Worm (Caenorhabditis elegans) whole organism, L2 larva: ENCODE data around the gene ins-14.

Source experiments
- C34F6.9 ChIP-seq: fragments of 150-350 bp; optimal IDR thresholded peaks from 2 replicates; lab custom pipeline; 2014; ENCODE audit warnings: missing biosample characterization, missing genetic modification characterization
- F13H6.1 ChIP-seq: sonication (generic microtip); optimal IDR thresholded peaks from 2 replicates; lab custom pipeline; 2016; ENCODE audit warnings: missing genetic modification characterization, missing compliant biosample characterization
- R02D3.7 ChIP-seq: fragments of 150-350 bp; optimal IDR thresholded peaks from 2 replicates; lab custom pipeline; 2014; ENCODE audit warnings: missing biosample characterization, missing genetic modification characterization
- alr-1 ChIP-seq: fragments of 150-350 bp; optimal IDR thresholded peaks from 2 replicates; lab custom pipeline; 2014; ENCODE audit warnings: missing biosample characterization, missing genetic modification characterization
- aly-2 ChIP-seq: fragments of 150-350 bp; optimal IDR thresholded peaks from 2 replicates; lab custom pipeline; 2014; ENCODE audit warnings: missing biosample characterization, missing genetic modification characterization
- blmp-1 ChIP-seq: sonication (generic microtip); optimal IDR thresholded peaks from 2 replicates; lab custom pipeline; 2017; ENCODE audit warnings: missing genetic modification characterization, mild to moderate bottlenecking, missing compliant biosample characterization, antibody characterized with exemption, moderate library complexity; ENCODE audit not compliant: insufficient read depth
- ceh-16 ChIP-seq: fragments of 150-350 bp; optimal IDR thresholded peaks from 2 replicates; lab custom pipeline; 2014; ENCODE audit warnings: missing biosample characterization, missing genetic modification characterization
- ceh-82 ChIP-seq: fragments of 150-350 bp; optimal IDR thresholded peaks from 2 replicates; lab custom pipeline; 2014; ENCODE audit warnings: missing biosample characterization, missing genetic modification characterization
- crh-2 ChIP-seq: sonication (generic microtip); optimal IDR thresholded peaks from 2 replicates; lab custom pipeline; 2017; ENCODE audit warnings: missing biosample characterization, missing genetic modification characterization
- dmd-4 ChIP-seq: sonication (generic microtip); optimal IDR thresholded peaks from 2 replicates; lab custom pipeline; 2017; ENCODE audit warnings: missing biosample characterization, missing genetic modification characterization
- egl-27 ChIP-seq: sonication (generic microtip); optimal IDR thresholded peaks from 3 replicates; lab custom pipeline; 2017; ENCODE audit warnings: missing biosample characterization, missing genetic modification reagents, missing genetic modification characterization
- elt-1 ChIP-seq: fragments of 150-350 bp; optimal IDR thresholded peaks from 2 replicates; lab custom pipeline; 2014; ENCODE audit warnings: missing biosample characterization, missing genetic modification characterization
- elt-3 ChIP-seq: sonication (generic microtip); optimal IDR thresholded peaks from 2 replicates; lab custom pipeline; 2017; ENCODE audit warnings: missing biosample characterization, missing genetic modification characterization
- fos-1 ChIP-seq: fragments of 150-350 bp; optimal IDR thresholded peaks from 2 replicates; lab custom pipeline; 2014; ENCODE audit warnings: missing biosample characterization, missing genetic modification characterization
- gmeb-1 ChIP-seq: fragments of 150-350 bp; optimal IDR thresholded peaks from 2 replicates; lab custom pipeline; 2014; ENCODE audit warnings: missing biosample characterization, missing genetic modification characterization
- lin-11 ChIP-seq: fragments of 150-350 bp; sonication (generic microtip); optimal IDR thresholded peaks from 2 replicates; lab custom pipeline; 2014; ENCODE audit warnings: missing biosample characterization, missing genetic modification characterization, inconsistent platforms, mixed read lengths
- lin-39 ChIP-seq: fragments of 150-350 bp; optimal IDR thresholded peaks from 2 replicates; lab custom pipeline; 2014; ENCODE audit warnings: missing biosample characterization, missing genetic modification reagents, missing genetic modification characterization
- lsy-2 ChIP-seq, 2 experiments: fragments of 150-350 bp in 1 of 2; sonication (generic microtip) in 1 of 2; optimal IDR thresholded peaks; 2 replicates each; lab custom pipeline; 2014 to 2017; ENCODE audit warnings: missing biosample characterization in 2 of 2, missing genetic modification characterization in 2 of 2
- mab-5 ChIP-seq: fragments of 150-350 bp; optimal IDR thresholded peaks from 2 replicates; lab custom pipeline; 2014; ENCODE audit warnings: missing biosample characterization, missing genetic modification characterization
- mbf-1 ChIP-seq: sonication (generic microtip); optimal IDR thresholded peaks from 2 replicates; lab custom pipeline; 2017; ENCODE audit warnings: missing biosample characterization, missing genetic modification characterization
- mdl-1 ChIP-seq, 2 experiments: fragments of 150-350 bp in 1 of 2; sonication (generic microtip) in 1 of 2; optimal IDR thresholded peaks; 2 replicates each; lab custom pipeline; 2017; ENCODE audit warnings: missing biosample characterization in 2 of 2, missing genetic modification characterization in 2 of 2
- nhr-11 ChIP-seq: fragments of 150-350 bp; optimal IDR thresholded peaks from 2 replicates; lab custom pipeline; 2014; ENCODE audit warnings: missing biosample characterization, missing genetic modification characterization
- nhr-12 ChIP-seq: fragments of 150-350 bp; optimal IDR thresholded peaks from 2 replicates; lab custom pipeline; 2014; ENCODE audit warnings: missing biosample characterization, missing genetic modification characterization
- nhr-129 ChIP-seq: fragments of 150-350 bp; optimal IDR thresholded peaks from 2 replicates; lab custom pipeline; 2014; ENCODE audit warnings: missing biosample characterization, missing genetic modification characterization
- nhr-21 ChIP-seq: fragments of 150-350 bp; optimal IDR thresholded peaks from 2 replicates; lab custom pipeline; 2014; ENCODE audit warnings: missing biosample characterization, missing genetic modification characterization
- nhr-23 ChIP-seq: fragments of 150-350 bp; optimal IDR thresholded peaks from 2 replicates; lab custom pipeline; 2014; ENCODE audit warnings: missing biosample characterization, missing genetic modification reagents, missing genetic modification characterization
- nhr-25 ChIP-seq: fragments of 150-350 bp; sonication (generic microtip); optimal IDR thresholded peaks from 3 replicates; lab custom pipeline; 2014; ENCODE audit warnings: missing biosample characterization, missing genetic modification characterization
- nhr-77 ChIP-seq: fragments of 150-350 bp; optimal IDR thresholded peaks from 2 replicates; lab custom pipeline; 2014; ENCODE audit warnings: missing biosample characterization, missing genetic modification characterization
- peb-1 ChIP-seq: fragments of 150-350 bp; optimal IDR thresholded peaks from 2 replicates; lab custom pipeline; 2014; ENCODE audit warnings: missing biosample characterization, missing genetic modification characterization
- sem-4 ChIP-seq: fragments of 150-350 bp; optimal IDR thresholded peaks from 2 replicates; lab custom pipeline; 2014; ENCODE audit warnings: missing biosample characterization, missing genetic modification reagents, missing genetic modification characterization
- skn-1 ChIP-seq: sonication (generic microtip); optimal IDR thresholded peaks from 2 replicates; lab custom pipeline; 2017; ENCODE audit warnings: missing biosample characterization, missing genetic modification characterization
- sma-3 ChIP-seq: sonication (generic microtip); optimal IDR thresholded peaks from 2 replicates; lab custom pipeline; 2016; ENCODE audit warnings: missing genetic modification reagents, missing genetic modification characterization, missing compliant biosample characterization
- sma-9 ChIP-seq, 2 experiments: fragments of 150-350 bp in 1 of 2; sonication (generic microtip) in 1 of 2; optimal IDR thresholded peaks; 2 replicates each; lab custom pipeline; 2014 to 2016; ENCODE audit warnings: missing genetic modification characterization in 2 of 2, mild to moderate bottlenecking in 1 of 2, missing biosample characterization in 1 of 2, missing compliant biosample characterization in 1 of 2, missing genetic modification reagents in 1 of 2, moderate library complexity in 1 of 2
- snpc-4 ChIP-seq: fragments of 150-350 bp; optimal IDR thresholded peaks from 2 replicates; lab custom pipeline; 2014; ENCODE audit warnings: missing biosample characterization, missing genetic modification characterization
- unc-39 ChIP-seq: fragments of 150-350 bp; optimal IDR thresholded peaks from 2 replicates; lab custom pipeline; 2014; ENCODE audit warnings: missing biosample characterization, missing genetic modification characterization
- unc-55 ChIP-seq: fragments of 150-350 bp; sonication (generic microtip); optimal IDR thresholded peaks from 3 replicates; lab custom pipeline; 2014; ENCODE audit warnings: missing biosample characterization, missing genetic modification reagents, missing genetic modification characterization
- unc-62 ChIP-seq: fragments of 150-350 bp; optimal IDR thresholded peaks from 2 replicates; lab custom pipeline; 2014; ENCODE audit warnings: missing biosample characterization, missing genetic modification reagents, missing genetic modification characterization
- zag-1 ChIP-seq: fragments of 150-350 bp; optimal IDR thresholded peaks from 2 replicates; lab custom pipeline; 2014; ENCODE audit warnings: missing biosample characterization, missing genetic modification characterization

Gene ins-14

ce11 chrII:6706552-6707091 lies 39.0 kb downstream of the ins-14 start:
- TF ChIP-seq zag-1 (tag; lab: Kevin White, UChicago): no peak
- TF ChIP-seq elt-3 (tag; lab: Kevin White, UChicago): no peak
- no peak for TF ChIP-seq lin-39 (tag; lab: Kevin White, UChicago)
- no peak for TF ChIP-seq mab-5 (tag; lab: Kevin White, UChicago)
- TF ChIP-seq nhr-11: no peak
- TF ChIP-seq nhr-77 (tag; lab: Kevin White, UChicago): no peak

- no peak for TF ChIP-seq blmp-1 (tag; lab: Kevin White, UChicago)
- no peak for TF ChIP-seq crh-2 (tag; lab: Kevin White, UChicago)
- TF ChIP-seq gmeb-1: no peak
- no peak for TF ChIP-seq nhr-11
- no peak for TF ChIP-seq lin-11 (tag; lab: Kevin White, UChicago)
- TF ChIP-seq nhr-25 (tag; lab: Kevin White, UChicago): no peak
- TF ChIP-seq unc-39 (tag; lab: Kevin White, UChicago): no peak
- TF ChIP-seq sma-3 (GFP tag; lab: Kevin White, UChicago): no peak
- TF ChIP-seq zag-1 (tag; lab: Kevin White, UChicago): no peak
- peak in 1 of 2 experiments; percentile 42 for TF ChIP-seq lsy-2 (tag; optimal IDR thresholded peaks at IDR 0.05; lab: Kevin White, UChicago)
- TF ChIP-seq unc-62 (GFP tag; lab: Kevin White, UChicago): no peak
- TF ChIP-seq unc-55: peak; percentile 79
- no peak for TF ChIP-seq R02D3.7 (tag; lab: Kevin White, UChicago)
- TF ChIP-seq nhr-23 (tag; lab: Kevin White, UChicago): no peak
- TF ChIP-seq sma-9 (GFP tag; optimal IDR thresholded peaks at IDR 0.05; lab: Kevin White, UChicago): no peak
- no peak for TF ChIP-seq sma-9 (tag; optimal IDR thresholded peaks at IDR 0.05; lab: Kevin White, UChicago)
- TF ChIP-seq nhr-77 (tag; lab: Kevin White, UChicago): no peak
- TF ChIP-seq nhr-129 (tag; lab: Kevin White, UChicago): peak; percentile 66
- no peak for TF ChIP-seq nhr-21 (tag; lab: Kevin White, UChicago)
- TF ChIP-seq mab-5 (tag; lab: Kevin White, UChicago): peak; percentile 59
- TF ChIP-seq C34F6.9 (tag; lab: Kevin White, UChicago): peak; percentile 36
- no peak for TF ChIP-seq elt-1
- TF ChIP-seq snpc-4 (tag; lab: Kevin White, UChicago): no peak
- TF ChIP-seq ceh-82: no peak
- TF ChIP-seq egl-27: no peak
- TF ChIP-seq nhr-12 (tag; lab: Kevin White, UChicago): no peak
- no peak for TF ChIP-seq peb-1 (tag; lab: Kevin White, UChicago)
- TF ChIP-seq F13H6.1 (tag; lab: Kevin White, UChicago): peak; percentile 42
- TF ChIP-seq mbf-1: no peak
- no peak for TF ChIP-seq dmd-4 (tag; lab: Kevin White, UChicago)
- TF ChIP-seq, all 48 proteins: peak for 6
These were observed 39.9 kb downstream of the ins-14 start, which contains the start of gene rpy-1 for ce11 chrII:6705593-6706228. TSS of gene rpy-1 (minus strand) at chrII:6705643.

ce11 chrII:6701497-6701896 lies 44.1 kb downstream of the ins-14 start, which contains the start of gene C18H9.6:
TSS of gene C18H9.6 (minus strand) at chrII:6701625.
- peak; percentile 69 for TF ChIP-seq sma-9 (GFP tag; optimal IDR thresholded peaks at IDR 0.05; lab: Kevin White, UChicago)
- TF ChIP-seq sma-9 (tag; optimal IDR thresholded peaks at IDR 0.05; lab: Kevin White, UChicago): no peak
- peak; percentile 14 for TF ChIP-seq crh-2 (tag; lab: Kevin White, UChicago)
- no peak for TF ChIP-seq blmp-1 (tag; lab: Kevin White, UChicago)
- TF ChIP-seq fos-1 (tag; lab: Kevin White, UChicago): peak; percentile 85
- TF ChIP-seq skn-1: peak; percentile 4

ce11 chrII:6698784-6699183 lies 46.8 kb downstream of the ins-14 start, which contains the start of gene C18H9.1:
TSS of gene C18H9.1 (plus strand) at chrII:6699084.
- TF ChIP-seq lsy-2 (tag; optimal IDR thresholded peaks at IDR 0.05; lab: Kevin White, UChicago) (no peak), unc-39 (tag; lab: Kevin White, UChicago) (no peak), sma-9 (GFP tag; optimal IDR thresholded peaks at IDR 0.05; lab: Kevin White, UChicago) (no peak), sma-9 (tag; optimal IDR thresholded peaks at IDR 0.05; lab: Kevin White, UChicago) (no peak), aly-2 (tag; lab: Kevin White, UChicago) (no peak), alr-1 (tag; lab: Kevin White, UChicago) (no peak), mbf-1 (no peak), sem-4 (tag; lab: Kevin White, UChicago) (no peak), gmeb-1 (no peak), nhr-23 (tag; lab: Kevin White, UChicago) (no peak), unc-55 (no peak), mdl-1 (tag; optimal IDR thresholded peaks at IDR 0.05; lab: Kevin White, UChicago) (no peak), ceh-16 (tag; lab: Kevin White, UChicago) (no peak), crh-2 (tag; lab: Kevin White, UChicago) (no peak), peb-1 (tag; lab: Kevin White, UChicago) (no peak)
- TF ChIP-seq, all 48 proteins: peak for 0
